Fruit fly (Drosophila melanogaster) whole organism, wandering third instar larva: ENCODE measurements around the gene CG42654.

Source experiments
- Abd-B ChIP-seq: fragments of >200 bp; optimal IDR thresholded peaks from 2 replicates; lab custom pipeline; 2017; ENCODE audit warnings: missing biosample characterization, missing genetic modification characterization
- CrebA ChIP-seq: fragments of 200-800 bp; sonication (Bioruptor generic); optimal IDR thresholded peaks from 2 replicates; lab custom pipeline; 2016; ENCODE audit warnings: missing biosample characterization, mild to moderate bottlenecking, missing genetic modification characterization, borderline replicate concordance
- Dfd ChIP-seq: fragments of >200 bp; optimal IDR thresholded peaks from 2 replicates; lab custom pipeline; 2017; ENCODE audit warnings: missing biosample characterization, missing genetic modification characterization
- Dif ChIP-seq: fragments of 200-275, 200-300 bp; sonication (Bioruptor generic); optimal IDR thresholded peaks from 2 replicates; lab custom pipeline; 2018; ENCODE audit warnings: missing biosample characterization, missing genetic modification characterization; ENCODE audit not compliant: partially characterized antibody
- GATAd ChIP-seq: sonication (Bioruptor generic); optimal IDR thresholded peaks from 2 replicates; lab custom pipeline; 2016; ENCODE audit warnings: missing biosample characterization, missing genetic modification characterization
- Hnf4 ChIP-seq: fragments of 200-800 bp; sonication (Bioruptor generic); optimal IDR thresholded peaks from 2 replicates; lab custom pipeline; 2016; ENCODE audit warnings: missing biosample characterization, mild to moderate bottlenecking, missing genetic modification characterization
- Hr78 ChIP-seq: fragments of >200 bp; optimal IDR thresholded peaks from 2 replicates; lab custom pipeline; 2017; ENCODE audit warnings: missing biosample characterization, missing genetic modification characterization
- Hr83 ChIP-seq: fragments of 200-300 bp; sonication (Bioruptor generic); optimal IDR thresholded peaks from 2 replicates; lab custom pipeline; 2016; ENCODE audit warnings: missing biosample characterization, mild to moderate bottlenecking, missing genetic modification characterization, moderate library complexity; ENCODE audit not compliant: poor library complexity, severe bottlenecking
- Jra ChIP-seq: sonication (Bioruptor generic); optimal IDR thresholded peaks from 2 replicates; lab custom pipeline; 2016; ENCODE audit warnings: missing biosample characterization, missing genetic modification characterization
- Mio ChIP-seq: sonication (Bioruptor generic); optimal IDR thresholded peaks from 2 replicates; lab custom pipeline; 2016; ENCODE audit warnings: missing biosample characterization, missing genetic modification characterization
- Myc ChIP-seq: fragments of >200 bp; optimal IDR thresholded peaks from 2 replicates; lab custom pipeline; 2017
- N ChIP-seq: fragments of >200 bp; optimal IDR thresholded peaks from 2 replicates; lab custom pipeline; 2018; ENCODE audit warnings: missing biosample characterization, missing external identifiers, missing genetic modification characterization
- OdsH ChIP-seq: fragments of 200-800 bp; sonication (Bioruptor generic); optimal IDR thresholded peaks from 2 replicates; lab custom pipeline; 2016; ENCODE audit warnings: missing biosample characterization, mild to moderate bottlenecking, missing genetic modification characterization
- Rel ChIP-seq, 2 experiments: fragments of 200-800 bp; sonication (Bioruptor generic) in 1 of 2; optimal IDR thresholded peaks; 2 replicates in 1 of 2; 3 replicates in 1 of 2; lab custom pipeline; 2016 to 2019; ENCODE audit warnings: mild to moderate bottlenecking in 2 of 2, missing biosample characterization in 2 of 2, missing genetic modification characterization in 2 of 2, moderate library complexity in 1 of 2
- Sp1 ChIP-seq: fragments of 200-800 bp; sonication (Bioruptor generic); optimal IDR thresholded peaks from 3 replicates; lab custom pipeline; 2019; ENCODE audit warnings: missing biosample characterization, mild to moderate bottlenecking, missing genetic modification characterization, moderate library complexity
- Vsx2 ChIP-seq: fragments of 200-300, 225-300 bp; sonication (Bioruptor generic); optimal IDR thresholded peaks from 2 replicates; lab custom pipeline; 2018; ENCODE audit warnings: missing biosample characterization, missing genetic modification characterization; ENCODE audit not compliant: partially characterized antibody
- brk ChIP-seq: fragments of 200-800 bp; sonication (Bioruptor generic); optimal IDR thresholded peaks from 2 replicates; lab custom pipeline; 2016; ENCODE audit warnings: missing biosample characterization, mild to moderate bottlenecking, missing genetic modification characterization
- dl ChIP-seq, 2 experiments: fragments of 175-275, 200-275 bp in 1 of 2; fragments of 200-275 bp in 1 of 2; sonication (Bioruptor generic); optimal IDR thresholded peaks; lab custom pipeline; 2018; ENCODE audit warnings: mild to moderate bottlenecking in 2 of 2, missing biosample characterization in 2 of 2, missing genetic modification characterization in 2 of 2, moderate library complexity in 2 of 2; ENCODE audit not compliant: partially characterized antibody in 2 of 2, insufficient read depth in 1 of 2
- dmrt93B ChIP-seq: fragments of 200-800 bp; sonication (Bioruptor generic); optimal IDR thresholded peaks from 2 replicates; lab custom pipeline; 2018; ENCODE audit warnings: missing biosample characterization, mild to moderate bottlenecking, missing genetic modification characterization
- dsf ChIP-seq: sonication (Bioruptor generic); optimal IDR thresholded peaks from 2 replicates; lab custom pipeline; 2016; ENCODE audit warnings: missing biosample characterization, missing genetic modification characterization, borderline replicate concordance
- ey ChIP-seq: fragments of 200-800 bp; sonication (Bioruptor generic); optimal IDR thresholded peaks from 2 replicates; lab custom pipeline; 2016; ENCODE audit warnings: missing biosample characterization, missing genetic modification characterization
- foxo ChIP-seq, 2 experiments: fragments of 200-800 bp; sonication (Bioruptor generic); optimal IDR thresholded peaks; 2 replicates in 1 of 2; 3 replicates in 1 of 2; lab custom pipeline; 2016 to 2017; ENCODE audit warnings: missing biosample characterization in 2 of 2, missing genetic modification characterization in 2 of 2
- jim ChIP-seq: fragments of 175-275, 200-325 bp; sonication (Bioruptor generic); optimal IDR thresholded peaks from 2 replicates; lab custom pipeline; 2016; ENCODE audit warnings: missing biosample characterization, mild to moderate bottlenecking, missing genetic modification characterization
- lola ChIP-seq: fragments of >200 bp; optimal IDR thresholded peaks from 2 replicates; lab custom pipeline; 2017; ENCODE audit warnings: missing biosample characterization, missing genetic modification characterization
- pan ChIP-seq: fragments of >200 bp; optimal IDR thresholded peaks from 2 replicates; lab custom pipeline; 2017
- psq ChIP-seq: fragments of 200-800 bp; sonication (Bioruptor generic); optimal IDR thresholded peaks from 3 replicates; lab custom pipeline; 2017; ENCODE audit warnings: missing biosample characterization, mild to moderate bottlenecking, missing genetic modification characterization, moderate library complexity
- rgr ChIP-seq: fragments of 200-800 bp; sonication (Bioruptor generic); optimal IDR thresholded peaks from 3 replicates; lab custom pipeline; 2016; ENCODE audit warnings: missing biosample characterization, mild to moderate bottlenecking, missing genetic modification characterization
- sage ChIP-seq: fragments of 200-800 bp; sonication (Bioruptor generic); optimal IDR thresholded peaks from 2 replicates; lab custom pipeline; 2016; ENCODE audit warnings: missing biosample characterization, mild to moderate bottlenecking, missing genetic modification characterization
- sv ChIP-seq: fragments of 200-800 bp; sonication (Bioruptor generic); optimal IDR thresholded peaks from 3 replicates; lab custom pipeline; 2016; ENCODE audit warnings: missing biosample characterization, missing genetic modification characterization
- tai ChIP-seq: sonication (Bioruptor generic); optimal IDR thresholded peaks from 2 replicates; lab custom pipeline; 2016; ENCODE audit warnings: missing biosample characterization, missing genetic modification characterization
- usp ChIP-seq: fragments of >200 bp; optimal IDR thresholded peaks from 2 replicates; lab custom pipeline; 2017; ENCODE audit warnings: missing biosample characterization, missing genetic modification characterization
- woc ChIP-seq: sonication (Bioruptor generic); optimal IDR thresholded peaks from 2 replicates; lab custom pipeline; 2016; ENCODE audit warnings: missing biosample characterization, mild to moderate bottlenecking, missing genetic modification characterization

Gene CG42654

DNA sequence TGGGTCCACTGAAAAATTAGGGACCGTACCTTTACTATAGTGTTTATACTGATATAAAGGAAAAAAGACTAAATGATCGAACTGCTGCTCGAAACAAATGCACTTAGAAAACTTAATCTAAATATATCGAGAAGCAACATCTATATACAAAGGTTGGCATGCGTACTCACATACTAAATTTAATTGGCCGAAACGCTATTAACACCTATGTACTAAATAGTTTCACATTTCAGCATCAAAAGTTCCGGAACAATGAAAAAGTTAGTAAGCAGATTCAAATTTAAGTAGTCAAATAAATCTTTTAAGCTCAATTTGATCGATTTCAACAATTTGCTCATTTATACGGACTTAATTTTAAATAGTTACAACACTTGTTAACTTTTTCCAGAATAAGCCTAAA is 36.8 kb upstream of the CG42654 start, which contains the start of gene fln:
Gene fln (minus strand): TSS at position 101 of the 400 bp plus-strand sequence.
- TF ChIP-seq foxo (GFP tag; optimal IDR thresholded peaks at IDR 0.05; lab: Kevin White, UChicago) = no peak
- no peak for TF ChIP-seq pan (lab: Kevin White, UChicago)
- no peak for TF ChIP-seq Hr83 (GFP tag; lab: Kevin White, UChicago)
- TF ChIP-seq Hr78 (GFP tag; lab: Kevin White, UChicago) = no peak
- no peak for TF ChIP-seq lola
- no peak for TF ChIP-seq Sp1 (GFP tag; lab: Kevin White, UChicago)
- no peak for TF ChIP-seq Abd-B (GFP tag; lab: Kevin White, UChicago)
- no peak for TF ChIP-seq dmrt93B (GFP tag; lab: Kevin White, UChicago)
- TF ChIP-seq Vsx2 (GFP tag; lab: Kevin White, UChicago) = no peak
- TF ChIP-seq, all 38 proteins: peak for 0

DNA sequence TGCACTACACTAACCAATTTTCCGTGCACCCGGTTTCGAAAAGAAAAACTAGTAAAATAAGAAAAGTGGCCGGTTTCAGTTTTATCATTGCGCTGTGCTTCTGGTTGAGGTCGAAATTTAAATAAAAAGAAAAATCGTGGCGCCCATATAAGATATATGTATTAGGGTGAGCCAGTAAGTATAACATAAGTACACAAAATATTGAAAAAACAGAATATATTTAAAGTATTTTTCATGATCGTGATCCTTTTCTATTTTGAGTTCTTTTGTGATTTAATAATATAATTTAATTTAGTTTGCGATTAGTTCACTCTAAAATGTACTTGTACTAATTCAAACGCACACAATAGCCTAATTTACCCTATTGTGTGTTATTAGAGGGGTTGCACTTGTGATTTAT is 34.6 kb upstream of the CG42654 start, which contains the start of gene Csas:
Gene Csas (minus strand): TSS at position 101 of the 400 bp plus-strand sequence.
- no peak for TF ChIP-seq Mio (GFP tag; lab: Kevin White, UChicago)
- no peak for TF ChIP-seq Vsx2 (GFP tag; lab: Kevin White, UChicago)
- no peak for TF ChIP-seq Sp1 (GFP tag; lab: Kevin White, UChicago)
- no peak for TF ChIP-seq usp (GFP tag; lab: Kevin White, UChicago)
- no peak for TF ChIP-seq Jra
- no peak for TF ChIP-seq pan (lab: Kevin White, UChicago)
- no peak for TF ChIP-seq Dfd (GFP tag; lab: Kevin White, UChicago)
- no peak for TF ChIP-seq N
- no peak for TF ChIP-seq Rel (GFP tag; optimal IDR thresholded peaks at IDR 0.05; lab: Kevin White, UChicago)
- no peak for TF ChIP-seq Rel (tag; optimal IDR thresholded peaks at IDR 0.05; lab: Kevin White, UChicago)
- TF ChIP-seq dmrt93B (GFP tag; lab: Kevin White, UChicago) = no peak
- TF ChIP-seq CrebA (GFP tag; lab: Kevin White, UChicago) = no peak
- TF ChIP-seq rgr (GFP tag; lab: Kevin White, UChicago) = no peak
- no peak for TF ChIP-seq sage (GFP tag; lab: Kevin White, UChicago)
- no peak for TF ChIP-seq Dif (GFP tag; lab: Kevin White, UChicago)
- no peak for TF ChIP-seq ey (GFP tag; lab: Kevin White, UChicago)
- no peak for TF ChIP-seq foxo (GFP tag; optimal IDR thresholded peaks at IDR 0.05; lab: Kevin White, UChicago)

dm6 chr3L:19985768-19986167 is 31.4 kb upstream of the CG42654 start, which contains the start of the genes hale and schuy:
Gene hale (minus strand): TSS chr3L:19985868.
Gene schuy (plus strand): TSS chr3L:19986093.
- TF ChIP-seq OdsH (no peak), dl (GFP tag; optimal IDR thresholded peaks at IDR 0.05; lab: Kevin White, UChicago; ENCODE audit: insufficient read depth in 1 of 2, partially characterized antibody in 2 of 2) (no peak), brk (no peak), dsf (GFP tag; lab: Kevin White, UChicago) (no peak), Hnf4 (GFP tag; lab: Kevin White, UChicago) (no peak), rgr (GFP tag; lab: Kevin White, UChicago) (no peak), pan (lab: Kevin White, UChicago) (no peak), ey (GFP tag; lab: Kevin White, UChicago) (no peak), psq (GFP tag; lab: Kevin White, UChicago) (no peak), CrebA (GFP tag; lab: Kevin White, UChicago) (no peak), Dif (GFP tag; lab: Kevin White, UChicago) (no peak), tai (GFP tag; lab: Kevin White, UChicago) (no peak), lola (no peak), Myc (lab: Kevin White, UChicago) (no peak), woc (GFP tag; lab: Kevin White, UChicago) (no peak), Rel (GFP tag; optimal IDR thresholded peaks at IDR 0.05; lab: Kevin White, UChicago) (no peak), Rel (tag; optimal IDR thresholded peaks at IDR 0.05; lab: Kevin White, UChicago) (no peak), jim (no peak), Sp1 (GFP tag; lab: Kevin White, UChicago) (no peak), GATAd (no peak), sv (no peak)

dm6 chr3L:19981385-19981784 is 27.1 kb upstream of the CG42654 start, which contains the start of gene CG17732:
Gene CG17732 (plus strand): TSS chr3L:19981685.
- TF ChIP-seq brk = no peak
- TF ChIP-seq, all 38 proteins: peak for 0
